Fruit fly (Drosophila melanogaster): ENCODE data around the gene CG18789.

CG18789 gene

dm6 chr2L:11970853-11971397, 24.3 kb downstream of the CG18789 start (continued):
- TF ChIP-seq CG18011 (GFP tag; optimal IDR thresholded peaks at IDR 0.05) (no peak), CG10565 (GFP tag; optimal IDR thresholded peaks at IDR 0.05) (no peak), CG3281 (GFP tag; optimal IDR thresholded peaks at IDR 0.05) (peak; percentile 28), Hr39 (optimal IDR thresholded peaks at IDR 0.05) (no peak), tna (GFP tag; IDR thresholded peaks at IDR 0.05; ENCODE audit: partially characterized antibody) (no peak), CG4424 (GFP tag; optimal IDR thresholded peaks at IDR 0.05) (no peak), kni (GFP tag; optimal IDR thresholded peaks at IDR 0.05) (peak; percentile 68), insv (GFP tag; optimal IDR thresholded peaks at IDR 0.05) (peak in 1 of 2 experiments; percentile 51), danr (GFP tag; IDR thresholded peaks at IDR 0.05) (no peak), org-1 (GFP tag; optimal IDR thresholded peaks at IDR 0.05) (peak; percentile 22), CG10654 (GFP tag; optimal IDR thresholded peaks at IDR 0.05) (no peak), CG14050 (GFP tag; IDR thresholded peaks at IDR 0.05) (no peak), CG33557 (GFP tag; optimal IDR thresholded peaks at IDR 0.05) (no peak), CG13123 (GFP tag; optimal IDR thresholded peaks at IDR 0.05) (no peak), CG6765 (GFP tag; optimal IDR thresholded peaks at IDR 0.05) (no peak), CG8388 (GFP tag; optimal IDR thresholded peaks at IDR 0.05) (no peak), CG11456 (GFP tag; IDR thresholded peaks at IDR 0.05) (0 out of 3 replicates have a peak, but pooled peaks have one; percentile 51), ci (GFP tag; IDR thresholded peaks at IDR 0.05) (peak; percentile 77; the same call in 2 of the 3 replicates), Lhr (GFP tag; optimal IDR thresholded peaks at IDR 0.05) (no peak), pb (GFP tag; optimal IDR thresholded peaks at IDR 0.05) (peak; percentile 59), CG11398 (GFP tag; optimal IDR thresholded peaks at IDR 0.05) (peak; percentile 5), CG18476 (GFP tag; optimal IDR thresholded peaks at IDR 0.05) (no peak), Vsx1 (GFP tag; optimal IDR thresholded peaks at IDR 0.05) (peak; percentile 98), gem (tag; optimal IDR thresholded peaks at IDR 0.05) (no peak), CG2712 (tag; optimal IDR thresholded peaks at IDR 0.05) (peak; percentile 34), Doc2 (GFP tag; IDR thresholded peaks at IDR 0.05) (no peak), Nf-YA (GFP tag; IDR thresholded peaks at IDR 0.05) (peak; percentile 25; the same call in 1 of the 2 replicates), sob (GFP tag; IDR thresholded peaks at IDR 0.05) (peak; percentile 35; the same call in 1 of the 2 replicates), Ptx1 (GFP tag; IDR thresholded peaks at IDR 0.05) (0 out of 2 replicates have a peak, but pooled peaks have one; percentile 34), pan (optimal IDR thresholded peaks at IDR 0.05) (no peak), pan (GFP tag; optimal IDR thresholded peaks at IDR 0.05 in 1 of 2, IDR thresholded peaks at IDR 0.05 in 1 of 2) (peak in 1 of 2 experiments; percentile 28), fd64A (GFP tag; optimal IDR thresholded peaks at IDR 0.05) (no peak), sens-2 (GFP tag; IDR thresholded peaks at IDR 0.05) (no peak), aop (GFP tag; IDR thresholded peaks at IDR 0.05) (no peak), CG9817 (tag; optimal IDR thresholded peaks at IDR 0.05) (no peak), Meics (GFP tag; optimal IDR thresholded peaks at IDR 0.05) (peak; percentile 17), NFAT (GFP tag; IDR thresholded peaks at IDR 0.05) (0 out of 2 replicates have a peak, but pooled peaks have one; percentile 21), h (optimal IDR thresholded peaks at IDR 0.05) (no peak), CG11695 (GFP tag; IDR thresholded peaks at IDR 0.05) (peak; percentile 32; the same call in 1 of the 3 replicates), fd3F (GFP tag; optimal IDR thresholded peaks at IDR 0.05) (no peak), zen (tag; optimal IDR thresholded peaks at IDR 0.05) (peak; percentile 87), ems (GFP tag; optimal IDR thresholded peaks at IDR 0.05) (no peak), grn (GFP tag; optimal IDR thresholded peaks at IDR 0.05) (peak; percentile 77), Stat92E (GFP tag; optimal IDR thresholded peaks at IDR 0.05) (no peak), dm (GFP tag; optimal IDR thresholded peaks at IDR 0.05) (peak; percentile 28), Fer1 (GFP tag; optimal IDR thresholded peaks at IDR 0.05) (peak; percentile 14), Bdp1 (GFP tag; optimal IDR thresholded peaks at IDR 0.05) (peak; percentile 17), PHDP (tag; optimal IDR thresholded peaks at IDR 0.05) (peak; percentile 33), CG18599 (GFP tag; optimal IDR thresholded peaks at IDR 0.05) (peak; percentile 40), esg (GFP tag; conservative IDR thresholded peaks at IDR 0.05) (0 out of 2 replicates have a peak, but pooled peaks have one; percentile 22), salm (tag; optimal IDR thresholded peaks at IDR 0.05) (no peak)
